Fruit fly (Drosophila melanogaster): Measurements from ENCODE around the gene noi.
A peak's percentile ranks its signal among the peaks of the same experiment; 100 is the strongest.

noi gene

dm6 chr3R:5591398-5591853 lies at the start of gene noi, which contains the start of gene Vha26 (continued):
- TF ChIP-seq chif (GFP tag; optimal IDR thresholded peaks at IDR 0.05): no peak
- peak; percentile 77 for TF ChIP-seq Ets97D (GFP tag; optimal IDR thresholded peaks at IDR 0.05)
- TF ChIP-seq vfl (GFP tag; optimal IDR thresholded peaks at IDR 0.05): no peak
- TF ChIP-seq CG1602 (GFP tag; optimal IDR thresholded peaks at IDR 0.05): no peak
- peak; percentile 16 to 21 for TF ChIP-seq dpn (GFP tag; optimal IDR thresholded peaks at IDR 0.05)
- no peak for TF ChIP-seq ems (GFP tag; optimal IDR thresholded peaks at IDR 0.05)
- TF ChIP-seq CG6175 (GFP tag; IDR thresholded peaks at IDR 0.05): no peak
- peak; percentile 10 for TF ChIP-seq slou (GFP tag; optimal IDR thresholded peaks at IDR 0.05)
- peak; percentile 20 for TF ChIP-seq shn (GFP tag; optimal IDR thresholded peaks at IDR 0.05)
- no peak for TF ChIP-seq CG4730 (GFP tag; IDR thresholded peaks at IDR 0.05)
- no peak for TF ChIP-seq CG6813 (GFP tag; optimal IDR thresholded peaks at IDR 0.05)
- no peak for TF ChIP-seq Rfx (GFP tag; IDR thresholded peaks at IDR 0.05)
- TF ChIP-seq CG4854 (GFP tag; optimal IDR thresholded peaks at IDR 0.05): no peak
- TF ChIP-seq lmd (GFP tag; IDR thresholded peaks at IDR 0.05): no peak
- TF ChIP-seq fd3F (GFP tag; optimal IDR thresholded peaks at IDR 0.05): peak; percentile 20
- TF ChIP-seq CG2199 (GFP tag; IDR thresholded peaks at IDR 0.05): no peak
- TF ChIP-seq CG10274 (GFP tag; optimal IDR thresholded peaks at IDR 0.05): no peak
- peak; percentile 8 for TF ChIP-seq da (GFP tag; optimal IDR thresholded peaks at IDR 0.05)
- no peak for TF ChIP-seq CG6272 (GFP tag; IDR thresholded peaks at IDR 0.05)
- TF ChIP-seq bigmax (GFP tag; optimal IDR thresholded peaks at IDR 0.05): no peak
- no peak for TF ChIP-seq Asciz (GFP tag; optimal IDR thresholded peaks at IDR 0.05)
- no peak for TF ChIP-seq pnt (GFP tag; optimal IDR thresholded peaks at IDR 0.05)
- TF ChIP-seq abd-A (tag; optimal IDR thresholded peaks at IDR 0.05): no peak
- no peak for TF ChIP-seq CG10462 (GFP tag; optimal IDR thresholded peaks at IDR 0.05)
- TF ChIP-seq CG2889 (GFP tag; IDR thresholded peaks at IDR 0.05): no peak
- TF ChIP-seq HLHmδ (GFP tag; optimal IDR thresholded peaks at IDR 0.05): no peak
- TF ChIP-seq Fer1 (GFP tag; optimal IDR thresholded peaks at IDR 0.05): peak; percentile 1
- TF ChIP-seq Dref (GFP tag; IDR thresholded peaks at IDR 0.05): peak; percentile 73
- TF ChIP-seq CG11093 (GFP tag; IDR thresholded peaks at IDR 0.05): no peak
- TF ChIP-seq emc (GFP tag; optimal IDR thresholded peaks at IDR 0.05): no peak
- no peak for TF ChIP-seq CG14050 (GFP tag; IDR thresholded peaks at IDR 0.05)
- TF ChIP-seq CG12219 (GFP tag; optimal IDR thresholded peaks at IDR 0.05): no peak
- TF ChIP-seq ATbp (GFP tag; optimal IDR thresholded peaks at IDR 0.05): no peak
- no peak for TF ChIP-seq CG42726 (GFP tag; IDR thresholded peaks at IDR 0.05; ENCODE audit: partially characterized antibody)
- TF ChIP-seq CG15601 (tag; optimal IDR thresholded peaks at IDR 0.05): peak; percentile 68
- peak; percentile 31 for TF ChIP-seq caup (GFP tag; optimal IDR thresholded peaks at IDR 0.05; ENCODE audit: severe bottlenecking)
- TF ChIP-seq hth (optimal IDR thresholded peaks at IDR 0.05): no peak
- TF ChIP-seq CG7556 (GFP tag; optimal IDR thresholded peaks at IDR 0.05): no peak
- peak; percentile 19 for TF ChIP-seq Fer3 (tag; optimal IDR thresholded peaks at IDR 0.05)
- TF ChIP-seq gro (GFP tag; optimal IDR thresholded peaks at IDR 0.05): no peak
- no peak for TF ChIP-seq cato (GFP tag; optimal IDR thresholded peaks at IDR 0.05; ENCODE audit: borderline replicate concordance)
- no peak for TF ChIP-seq B-H2 (GFP tag; optimal IDR thresholded peaks at IDR 0.05)
- no peak for TF ChIP-seq Drgx (GFP tag; IDR thresholded peaks at IDR 0.05)
- TF ChIP-seq tll (GFP tag; optimal IDR thresholded peaks at IDR 0.05): peak in 1 of 2 experiments; percentile 33
- TF ChIP-seq toy (GFP tag; IDR thresholded peaks at IDR 0.05): no peak
- TF ChIP-seq ase (GFP tag; IDR thresholded peaks at IDR 0.05): 0 out of 3 replicates have a peak, but pooled peaks have one; percentile 8
- TF ChIP-seq gsb-n (tag; optimal IDR thresholded peaks at IDR 0.05): no peak
- peak; percentile 33 for TF ChIP-seq CG13624 (GFP tag; optimal IDR thresholded peaks at IDR 0.05)
- no peak for TF ChIP-seq seq (GFP tag; IDR thresholded peaks at IDR 0.05)
- peak; percentile 81 for TF ChIP-seq CG12659 (GFP tag; optimal IDR thresholded peaks at IDR 0.05)
- TF ChIP-seq gcm2 (GFP tag; optimal IDR thresholded peaks at IDR 0.05): no peak
- peak; percentile 19 for TF ChIP-seq Deaf1 (tag; optimal IDR thresholded peaks at IDR 0.05)

Data from whole organism, embryonic.